Worm (Caenorhabditis elegans): ENCODE measurements around the gene R144.3.

The R144.3 gene

DNA sequence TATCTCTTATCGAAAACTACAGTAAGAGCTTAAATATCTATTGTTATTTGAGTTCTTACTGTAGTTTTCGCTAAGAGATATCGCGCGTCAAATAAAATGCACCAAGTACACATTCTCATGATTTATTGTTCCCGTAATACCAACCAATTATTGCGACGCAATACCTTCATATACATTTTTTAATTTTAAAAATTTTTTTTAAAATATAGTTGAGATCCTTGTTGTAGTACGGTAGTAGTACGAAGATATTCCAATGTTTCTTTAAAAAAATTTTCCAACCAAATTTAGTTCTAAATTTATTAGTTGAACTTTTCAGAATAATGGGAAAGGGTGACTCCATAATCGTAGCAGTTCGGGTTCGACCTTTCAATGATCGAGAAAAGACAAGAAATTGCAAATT is 8.8 kb downstream of the R144.3 start, which contains the start of gene klp-6:
TSS of gene klp-6 (plus strand) at position 301 of the 400 bp plus-strand sequence.
- TF ChIP-seq tra-4 (tag; optimal IDR thresholded peaks at IDR 0.05) (no peak), ama-1 (optimal IDR thresholded peaks at IDR 0.05) (no peak), tbx-11 (GFP tag; IDR thresholded peaks at IDR 0.05) (no peak), hmg-4 (GFP tag; optimal IDR thresholded peaks at IDR 0.05) (no peak), ceh-36 (tag; optimal IDR thresholded peaks at IDR 0.05) (no peak), flt-1 (GFP tag; IDR thresholded peaks at IDR 0.05) (no peak), hmbx-1 (tag; optimal IDR thresholded peaks at IDR 0.05) (no peak), scrt-1 (GFP tag; IDR thresholded peaks at IDR 0.05) (no peak), aly-1 (tag; optimal IDR thresholded peaks at IDR 0.05) (no peak), sea-1 (GFP tag; conservative IDR thresholded peaks at IDR 0.05) (no peak), tbx-37 (GFP tag; conservative IDR thresholded peaks at IDR 0.05) (no peak), F13C5.2 (tag; optimal IDR thresholded peaks at IDR 0.05) (no peak), B0310.2 (tag; optimal IDR thresholded peaks at IDR 0.05) (no peak), ets-7 (tag; optimal IDR thresholded peaks at IDR 0.05) (no peak), ceh-13 (GFP tag; optimal IDR thresholded peaks at IDR 0.05) (no peak), pes-1 (GFP tag; IDR thresholded peaks at IDR 0.05) (no peak), hnd-1 (tag; optimal IDR thresholded peaks at IDR 0.05) (no peak)

DNA sequence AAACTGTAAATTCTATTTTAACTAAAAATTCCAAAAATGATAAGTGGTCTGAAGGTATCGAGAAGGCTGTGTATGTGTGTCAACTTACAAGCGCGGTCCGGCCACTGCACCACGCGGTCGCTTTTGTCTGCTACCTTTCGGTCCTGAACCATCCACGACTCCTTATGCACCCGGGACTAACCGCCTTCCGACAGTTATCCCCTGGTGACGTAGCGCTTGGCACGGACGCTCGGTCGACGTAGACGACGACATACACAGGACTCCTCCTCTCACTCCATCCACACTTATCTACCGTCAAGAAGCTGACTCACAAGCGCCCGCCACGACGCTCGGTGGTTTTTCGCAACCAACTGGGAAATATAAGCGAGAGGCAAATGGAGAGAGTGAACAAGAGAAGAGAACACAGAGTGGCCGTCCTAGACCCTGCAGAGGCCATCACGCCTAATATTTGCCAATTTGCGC is 9.6 kb downstream of the R144.3 start:
- TF ChIP-seq ceh-13 (GFP tag; optimal IDR thresholded peaks at IDR 0.05) (peak; percentile 81), ets-7 (tag; optimal IDR thresholded peaks at IDR 0.05) (peak; percentile 85), hmbx-1 (tag; optimal IDR thresholded peaks at IDR 0.05) (peak; percentile 69), aly-1 (tag; optimal IDR thresholded peaks at IDR 0.05) (peak; percentile 97), tbx-37 (GFP tag; conservative IDR thresholded peaks at IDR 0.05) (peak; percentile 90), tra-4 (tag; optimal IDR thresholded peaks at IDR 0.05) (peak; percentile 83), hmg-4 (GFP tag; optimal IDR thresholded peaks at IDR 0.05) (peak; percentile 97), scrt-1 (GFP tag; IDR thresholded peaks at IDR 0.05) (peak; percentile 88), sea-1 (GFP tag; conservative IDR thresholded peaks at IDR 0.05) (peak; percentile 87), F13C5.2 (tag; optimal IDR thresholded peaks at IDR 0.05) (peak; percentile 91), B0310.2 (tag; optimal IDR thresholded peaks at IDR 0.05) (peak; percentile 80), pes-1 (GFP tag; IDR thresholded peaks at IDR 0.05) (peak; percentile 90), tbx-11 (GFP tag; IDR thresholded peaks at IDR 0.05) (peak; percentile 90), flt-1 (GFP tag; IDR thresholded peaks at IDR 0.05) (peak; percentile 82), hnd-1 (tag; optimal IDR thresholded peaks at IDR 0.05) (peak; percentile 65), ceh-36 (tag; optimal IDR thresholded peaks at IDR 0.05) (peak; percentile 82)

- TF ChIP-seq scrt-1 (GFP tag; IDR thresholded peaks at IDR 0.05) (no peak), tra-4 (tag; optimal IDR thresholded peaks at IDR 0.05) (no peak), flt-1 (GFP tag; IDR thresholded peaks at IDR 0.05) (no peak), tbx-37 (GFP tag; conservative IDR thresholded peaks at IDR 0.05) (no peak), ets-7 (tag; optimal IDR thresholded peaks at IDR 0.05) (no peak), B0310.2 (tag; optimal IDR thresholded peaks at IDR 0.05) (no peak), F13C5.2 (tag; optimal IDR thresholded peaks at IDR 0.05) (no peak), pes-1 (GFP tag; IDR thresholded peaks at IDR 0.05) (no peak), hmg-4 (GFP tag; optimal IDR thresholded peaks at IDR 0.05) (no peak), hnd-1 (tag; optimal IDR thresholded peaks at IDR 0.05) (no peak), ceh-36 (tag; optimal IDR thresholded peaks at IDR 0.05) (no peak), ceh-13 (GFP tag; optimal IDR thresholded peaks at IDR 0.05) (no peak), sea-1 (GFP tag; conservative IDR thresholded peaks at IDR 0.05) (no peak), ama-1 (optimal IDR thresholded peaks at IDR 0.05) (no peak), tbx-11 (GFP tag; IDR thresholded peaks at IDR 0.05) (no peak), aly-1 (tag; optimal IDR thresholded peaks at IDR 0.05) (no peak)
Measured at ce11 chrIII:5036158-5036557, 14.4 kb downstream of the R144.3 start, which contains the start of gene C45G9.6. Gene C45G9.6, plus strand, starts transcription at chrIII:5036458.

- TF ChIP-seq F13C5.2 (tag; optimal IDR thresholded peaks at IDR 0.05) (no peak), ama-1 (optimal IDR thresholded peaks at IDR 0.05) (no peak), flt-1 (GFP tag; IDR thresholded peaks at IDR 0.05) (no peak), ets-7 (tag; optimal IDR thresholded peaks at IDR 0.05) (no peak), sea-1 (GFP tag; conservative IDR thresholded peaks at IDR 0.05) (no peak), pes-1 (GFP tag; IDR thresholded peaks at IDR 0.05) (no peak), hnd-1 (tag; optimal IDR thresholded peaks at IDR 0.05) (no peak)
Measured at ce11 chrIII:5042112-5042511, 20.3 kb downstream of the R144.3 start, which contains the start of gene nlp-43. Gene nlp-43, plus strand, starts transcription at chrIII:5042412.

ce11 chrIII:5044709-5045108 is 22.9 kb downstream of the R144.3 start, which contains the start of gene C45G9.14:
Gene C45G9.14, plus strand, starts transcription at chrIII:5045009.
- no peak for TF ChIP-seq tbx-37 (GFP tag; conservative IDR thresholded peaks at IDR 0.05)
- TF ChIP-seq hnd-1 (tag; optimal IDR thresholded peaks at IDR 0.05): no peak
- no peak for TF ChIP-seq pes-1 (GFP tag; IDR thresholded peaks at IDR 0.05)
- TF ChIP-seq tbx-11 (GFP tag; IDR thresholded peaks at IDR 0.05): no peak
- TF ChIP-seq flt-1 (GFP tag; IDR thresholded peaks at IDR 0.05): no peak
- TF ChIP-seq ceh-13 (GFP tag; optimal IDR thresholded peaks at IDR 0.05): no peak
- TF ChIP-seq ama-1 (optimal IDR thresholded peaks at IDR 0.05): no peak
- no peak for TF ChIP-seq hmbx-1 (tag; optimal IDR thresholded peaks at IDR 0.05)
- TF ChIP-seq ets-7 (tag; optimal IDR thresholded peaks at IDR 0.05): no peak
- TF ChIP-seq aly-1 (tag; optimal IDR thresholded peaks at IDR 0.05): no peak
- no peak for TF ChIP-seq scrt-1 (GFP tag; IDR thresholded peaks at IDR 0.05)
- no peak for TF ChIP-seq ceh-36 (tag; optimal IDR thresholded peaks at IDR 0.05)

ce11 chrIII:5047175-5047574 is 25.4 kb downstream of the R144.3 start, which contains the start of gene txbp-3:
Gene txbp-3, minus strand, starts transcription at chrIII:5047459.
- TF ChIP-seq pes-1 (GFP tag; IDR thresholded peaks at IDR 0.05) (no peak), sea-1 (GFP tag; conservative IDR thresholded peaks at IDR 0.05) (no peak), hnd-1 (tag; optimal IDR thresholded peaks at IDR 0.05) (no peak), ets-7 (tag; optimal IDR thresholded peaks at IDR 0.05) (no peak), F13C5.2 (tag; optimal IDR thresholded peaks at IDR 0.05) (no peak), ama-1 (optimal IDR thresholded peaks at IDR 0.05) (no peak), tbx-37 (GFP tag; conservative IDR thresholded peaks at IDR 0.05) (no peak), aly-1 (tag; optimal IDR thresholded peaks at IDR 0.05) (no peak), ceh-36 (tag; optimal IDR thresholded peaks at IDR 0.05) (no peak), tra-4 (tag; optimal IDR thresholded peaks at IDR 0.05) (no peak), hmg-4 (GFP tag; optimal IDR thresholded peaks at IDR 0.05) (no peak), ceh-13 (GFP tag; optimal IDR thresholded peaks at IDR 0.05) (no peak), scrt-1 (GFP tag; IDR thresholded peaks at IDR 0.05) (no peak), tbx-11 (GFP tag; IDR thresholded peaks at IDR 0.05) (no peak), hmbx-1 (tag; optimal IDR thresholded peaks at IDR 0.05) (no peak), flt-1 (GFP tag; IDR thresholded peaks at IDR 0.05) (no peak), B0310.2 (tag; optimal IDR thresholded peaks at IDR 0.05) (no peak)

DNA sequence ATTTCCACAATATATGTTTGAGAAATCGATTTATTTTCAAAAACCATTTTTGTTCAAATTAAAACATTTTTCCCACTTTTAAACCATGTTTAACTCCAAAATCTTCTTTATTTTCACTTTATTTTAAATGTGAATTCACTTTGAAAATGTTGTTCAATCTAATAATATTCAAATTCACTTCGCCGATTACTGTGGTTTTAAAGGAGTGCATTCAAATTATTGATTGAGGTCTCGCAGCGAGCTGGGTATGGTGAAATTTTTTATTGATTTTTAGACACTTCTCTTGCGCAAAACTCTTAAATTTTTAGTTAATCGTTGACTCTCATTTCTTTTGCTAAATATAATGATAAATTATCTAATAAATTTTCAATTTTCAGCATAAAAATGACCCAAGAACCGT is 26.0 kb downstream of the R144.3 start, which contains the start of gene C45G9.5:
TSS of gene C45G9.5 (plus strand) at position 378 of the 400 bp plus-strand sequence.
- TF ChIP-seq sea-1 (GFP tag; conservative IDR thresholded peaks at IDR 0.05) (no peak), scrt-1 (GFP tag; IDR thresholded peaks at IDR 0.05) (no peak), ceh-13 (GFP tag; optimal IDR thresholded peaks at IDR 0.05) (no peak), hmbx-1 (tag; optimal IDR thresholded peaks at IDR 0.05) (no peak), tbx-11 (GFP tag; IDR thresholded peaks at IDR 0.05) (no peak), tra-4 (tag; optimal IDR thresholded peaks at IDR 0.05) (no peak), pes-1 (GFP tag; IDR thresholded peaks at IDR 0.05) (no peak), B0310.2 (tag; optimal IDR thresholded peaks at IDR 0.05) (no peak), ets-7 (tag; optimal IDR thresholded peaks at IDR 0.05) (no peak), flt-1 (GFP tag; IDR thresholded peaks at IDR 0.05) (no peak)
